Worm (Caenorhabditis elegans) whole organism, L2 larva: ENCODE results near the gene fbxb-22.

Experiments
- Y55F3AM.14 ChIP-seq: fragments of 200-800 bp; sonication (Bioruptor generic); optimal IDR thresholded peaks from 2 replicates; lab custom pipeline; 2018; ENCODE audit warnings: mild to moderate bottlenecking, missing genetic modification characterization, missing compliant biosample characterization
- ZK546.5 ChIP-seq: sonication (generic microtip); optimal IDR thresholded peaks from 2 replicates; lab custom pipeline; 2017; ENCODE audit warnings: missing biosample characterization, missing genetic modification characterization
- alr-1 ChIP-seq: fragments of 150-350 bp; optimal IDR thresholded peaks from 2 replicates; lab custom pipeline; 2014; ENCODE audit warnings: missing biosample characterization, missing genetic modification characterization
- aly-2 ChIP-seq: fragments of 150-350 bp; optimal IDR thresholded peaks from 2 replicates; lab custom pipeline; 2014; ENCODE audit warnings: missing biosample characterization, missing genetic modification characterization
- ama-1 ChIP-seq: fragments of 150-350 bp; optimal IDR thresholded peaks from 2 replicates; lab custom pipeline; 2018; ENCODE audit warnings: inconsistent platforms
- blmp-1 ChIP-seq: sonication (generic microtip); optimal IDR thresholded peaks from 2 replicates; lab custom pipeline; 2017; ENCODE audit warnings: missing genetic modification characterization, mild to moderate bottlenecking, missing compliant biosample characterization, antibody characterized with exemption, moderate library complexity; ENCODE audit not compliant: insufficient read depth
- ceh-16 ChIP-seq: fragments of 150-350 bp; optimal IDR thresholded peaks from 2 replicates; lab custom pipeline; 2014; ENCODE audit warnings: missing biosample characterization, missing genetic modification characterization
- ceh-82 ChIP-seq: fragments of 150-350 bp; optimal IDR thresholded peaks from 2 replicates; lab custom pipeline; 2014; ENCODE audit warnings: missing biosample characterization, missing genetic modification characterization
- crh-2 ChIP-seq: sonication (generic microtip); optimal IDR thresholded peaks from 2 replicates; lab custom pipeline; 2017; ENCODE audit warnings: missing biosample characterization, missing genetic modification characterization
- dmd-4 ChIP-seq: sonication (generic microtip); optimal IDR thresholded peaks from 2 replicates; lab custom pipeline; 2017; ENCODE audit warnings: missing biosample characterization, missing genetic modification characterization
- egl-27 ChIP-seq: sonication (generic microtip); optimal IDR thresholded peaks from 3 replicates; lab custom pipeline; 2017; ENCODE audit warnings: missing biosample characterization, missing genetic modification reagents, missing genetic modification characterization
- elt-1 ChIP-seq: fragments of 150-350 bp; optimal IDR thresholded peaks from 2 replicates; lab custom pipeline; 2014; ENCODE audit warnings: missing biosample characterization, missing genetic modification characterization
- elt-3 ChIP-seq: sonication (generic microtip); optimal IDR thresholded peaks from 2 replicates; lab custom pipeline; 2017; ENCODE audit warnings: missing biosample characterization, missing genetic modification characterization
- fos-1 ChIP-seq: fragments of 150-350 bp; optimal IDR thresholded peaks from 2 replicates; lab custom pipeline; 2014; ENCODE audit warnings: missing biosample characterization, missing genetic modification characterization
- gmeb-1 ChIP-seq: fragments of 150-350 bp; optimal IDR thresholded peaks from 2 replicates; lab custom pipeline; 2014; ENCODE audit warnings: missing biosample characterization, missing genetic modification characterization
- lin-11 ChIP-seq: fragments of 150-350 bp; sonication (generic microtip); optimal IDR thresholded peaks from 2 replicates; lab custom pipeline; 2014; ENCODE audit warnings: missing biosample characterization, missing genetic modification characterization, inconsistent platforms, mixed read lengths
- lin-13 ChIP-seq: fragments of 150-350 bp; optimal IDR thresholded peaks from 2 replicates; lab custom pipeline; 2014; ENCODE audit warnings: missing biosample characterization, missing genetic modification reagents, missing genetic modification characterization
- lin-39 ChIP-seq: fragments of 150-350 bp; optimal IDR thresholded peaks from 2 replicates; lab custom pipeline; 2014; ENCODE audit warnings: missing biosample characterization, missing genetic modification reagents, missing genetic modification characterization
- lsy-2 ChIP-seq, 2 experiments: fragments of 150-350 bp in 1 of 2; sonication (generic microtip) in 1 of 2; optimal IDR thresholded peaks; 2 replicates each; lab custom pipeline; 2014 to 2017; ENCODE audit warnings: missing biosample characterization in 2 of 2, missing genetic modification characterization in 2 of 2
- mab-5 ChIP-seq: fragments of 150-350 bp; optimal IDR thresholded peaks from 2 replicates; lab custom pipeline; 2014; ENCODE audit warnings: missing biosample characterization, missing genetic modification characterization
- mbf-1 ChIP-seq: sonication (generic microtip); optimal IDR thresholded peaks from 2 replicates; lab custom pipeline; 2017; ENCODE audit warnings: missing biosample characterization, missing genetic modification characterization
- mdl-1 ChIP-seq, 2 experiments: fragments of 150-350 bp in 1 of 2; sonication (generic microtip) in 1 of 2; optimal IDR thresholded peaks; 2 replicates each; lab custom pipeline; 2017; ENCODE audit warnings: missing biosample characterization in 2 of 2, missing genetic modification characterization in 2 of 2
- nhr-10 ChIP-seq: sonication (generic microtip); optimal IDR thresholded peaks from 2 replicates; lab custom pipeline; 2017; ENCODE audit warnings: missing biosample characterization, missing genetic modification characterization
- nhr-129 ChIP-seq: fragments of 150-350 bp; optimal IDR thresholded peaks from 2 replicates; lab custom pipeline; 2014; ENCODE audit warnings: missing biosample characterization, missing genetic modification characterization
- nhr-21 ChIP-seq: fragments of 150-350 bp; optimal IDR thresholded peaks from 2 replicates; lab custom pipeline; 2014; ENCODE audit warnings: missing biosample characterization, missing genetic modification characterization
- nhr-23 ChIP-seq: fragments of 150-350 bp; optimal IDR thresholded peaks from 2 replicates; lab custom pipeline; 2014; ENCODE audit warnings: missing biosample characterization, missing genetic modification reagents, missing genetic modification characterization
- nhr-237 ChIP-seq: fragments of 150-350 bp; optimal IDR thresholded peaks from 2 replicates; lab custom pipeline; 2014; ENCODE audit warnings: missing biosample characterization, missing genetic modification characterization
- nhr-25 ChIP-seq: fragments of 150-350 bp; sonication (generic microtip); optimal IDR thresholded peaks from 3 replicates; lab custom pipeline; 2014; ENCODE audit warnings: missing biosample characterization, missing genetic modification characterization
- nhr-6 ChIP-seq: fragments of 150-350 bp; optimal IDR thresholded peaks from 2 replicates; lab custom pipeline; 2014; ENCODE audit warnings: missing biosample characterization, missing genetic modification characterization
- nhr-77 ChIP-seq: fragments of 150-350 bp; optimal IDR thresholded peaks from 2 replicates; lab custom pipeline; 2014; ENCODE audit warnings: missing biosample characterization, missing genetic modification characterization
- peb-1 ChIP-seq: fragments of 150-350 bp; optimal IDR thresholded peaks from 2 replicates; lab custom pipeline; 2014; ENCODE audit warnings: missing biosample characterization, missing genetic modification characterization
- skn-1 ChIP-seq: sonication (generic microtip); optimal IDR thresholded peaks from 2 replicates; lab custom pipeline; 2017; ENCODE audit warnings: missing biosample characterization, missing genetic modification characterization
- snpc-4 ChIP-seq: fragments of 150-350 bp; optimal IDR thresholded peaks from 2 replicates; lab custom pipeline; 2014; ENCODE audit warnings: missing biosample characterization, missing genetic modification characterization
- unc-39 ChIP-seq: fragments of 150-350 bp; optimal IDR thresholded peaks from 2 replicates; lab custom pipeline; 2014; ENCODE audit warnings: missing biosample characterization, missing genetic modification characterization
- unc-62 ChIP-seq: fragments of 150-350 bp; optimal IDR thresholded peaks from 2 replicates; lab custom pipeline; 2014; ENCODE audit warnings: missing biosample characterization, missing genetic modification reagents, missing genetic modification characterization
- zag-1 ChIP-seq: fragments of 150-350 bp; optimal IDR thresholded peaks from 2 replicates; lab custom pipeline; 2014; ENCODE audit warnings: missing biosample characterization, missing genetic modification characterization
- ztf-1 ChIP-seq: fragments of 200-800 bp; sonication (Bioruptor generic); conservative IDR thresholded peaks from 2 replicates; pipeline ENCODE4 v1.3.6; 2022; ENCODE audit warnings: missing genetic modification characterization, missing compliant biosample characterization
- ztf-11 ChIP-seq: sonication (generic microtip); optimal IDR thresholded peaks from 2 replicates; lab custom pipeline; 2017; ENCODE audit warnings: missing biosample characterization, missing genetic modification characterization
- ztf-4 ChIP-seq: fragments of 150-350 bp; optimal IDR thresholded peaks from 2 replicates; lab custom pipeline; 2014; ENCODE audit warnings: missing biosample characterization, missing genetic modification characterization

The fbxb-22 gene

DNA sequence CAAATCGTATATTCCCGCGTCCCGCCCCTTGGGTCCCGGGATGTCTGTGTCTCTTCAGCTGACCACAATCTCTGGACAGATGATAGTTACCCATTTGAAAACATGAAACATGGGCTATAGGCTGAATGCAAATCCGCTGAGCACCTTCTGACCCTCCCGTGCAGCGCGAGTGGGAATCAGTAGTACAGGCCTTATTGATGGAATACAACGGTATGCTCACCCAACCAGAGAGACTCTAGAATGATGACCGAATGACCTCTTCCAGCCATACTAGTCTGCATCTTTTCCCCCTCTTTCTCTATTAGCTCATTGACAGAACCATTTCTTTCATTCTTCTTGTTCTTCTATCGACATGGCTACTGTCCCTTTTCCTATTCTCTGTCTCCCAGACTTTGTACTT, 23.6 kb upstream of the fbxb-22 start, which contains the start of gene sdz-33:
sdz-33 (plus strand) TSS at position 301 of the 400 bp plus-strand sequence.
- TF ChIP-seq elt-1 (tag; lab: Kevin White, UChicago) (no peak), ztf-4 (tag; lab: Kevin White, UChicago) (no peak), ZK546.5 (tag; lab: Kevin White, UChicago) (no peak), lsy-2 (tag; optimal IDR thresholded peaks at IDR 0.05; lab: Kevin White, UChicago) (no peak), mab-5 (no peak), ceh-16 (tag; lab: Kevin White, UChicago) (no peak), skn-1 (no peak), nhr-6 (no peak), gmeb-1 (no peak), fos-1 (tag; lab: Kevin White, UChicago) (no peak), zag-1 (tag; lab: Kevin White, UChicago) (no peak), unc-62 (GFP tag; lab: Kevin White, UChicago) (no peak), lin-11 (tag; lab: Kevin White, UChicago) (no peak), nhr-23 (no peak), mdl-1 (tag; optimal IDR thresholded peaks at IDR 0.05; lab: Kevin White, UChicago) (no peak), crh-2 (no peak), lin-39 (tag; lab: Kevin White, UChicago) (no peak), ama-1 (lab: Kevin White, UChicago) (no peak), ceh-82 (tag; lab: Kevin White, UChicago) (no peak)

DNA sequence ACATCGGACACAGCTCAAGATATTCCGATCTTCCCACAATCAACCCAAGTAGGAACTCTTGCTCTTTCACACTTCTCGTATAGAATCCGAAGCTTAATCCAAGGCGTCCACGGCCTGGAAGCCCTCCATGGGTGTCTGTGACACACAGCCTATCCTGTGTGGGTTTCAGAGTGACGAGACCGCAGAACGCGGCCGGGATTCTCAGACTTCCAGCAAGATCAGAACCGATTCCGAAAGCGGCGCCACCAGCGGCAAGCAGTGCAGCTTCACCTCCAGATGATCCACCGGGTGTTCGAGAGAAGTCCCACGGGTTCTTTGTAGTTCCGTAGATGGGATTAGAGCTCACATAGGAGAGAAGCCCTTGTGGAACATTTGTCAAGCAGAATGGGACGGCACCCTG, 19.2 kb upstream of the fbxb-22 start:
- TF ChIP-seq ZK546.5 (tag; lab: Kevin White, UChicago), result no peak
- TF ChIP-seq nhr-10 (tag; lab: Kevin White, UChicago), result no peak
- TF ChIP-seq unc-39, result no peak
- no peak for TF ChIP-seq nhr-129 (tag; lab: Kevin White, UChicago)
- TF ChIP-seq mdl-1 (tag; optimal IDR thresholded peaks at IDR 0.05; lab: Kevin White, UChicago), result no peak
- TF ChIP-seq ceh-16 (tag; lab: Kevin White, UChicago), result no peak
- TF ChIP-seq alr-1 (tag; lab: Kevin White, UChicago), result no peak
- TF ChIP-seq Y55F3AM.14 (GFP tag; lab: Kevin White, UChicago), result no peak
- no peak for TF ChIP-seq nhr-77 (tag; lab: Kevin White, UChicago)
- no peak for TF ChIP-seq nhr-6
- TF ChIP-seq crh-2, result no peak
- no peak for TF ChIP-seq mbf-1 (tag; lab: Kevin White, UChicago)
- TF ChIP-seq nhr-21 (tag; lab: Kevin White, UChicago), result no peak
- TF ChIP-seq lin-39 (tag; lab: Kevin White, UChicago), result no peak
- no peak for TF ChIP-seq ztf-4 (tag; lab: Kevin White, UChicago)
- no peak for TF ChIP-seq peb-1 (tag; lab: Kevin White, UChicago)
- TF ChIP-seq, all 48 proteins: peak for 0

DNA sequence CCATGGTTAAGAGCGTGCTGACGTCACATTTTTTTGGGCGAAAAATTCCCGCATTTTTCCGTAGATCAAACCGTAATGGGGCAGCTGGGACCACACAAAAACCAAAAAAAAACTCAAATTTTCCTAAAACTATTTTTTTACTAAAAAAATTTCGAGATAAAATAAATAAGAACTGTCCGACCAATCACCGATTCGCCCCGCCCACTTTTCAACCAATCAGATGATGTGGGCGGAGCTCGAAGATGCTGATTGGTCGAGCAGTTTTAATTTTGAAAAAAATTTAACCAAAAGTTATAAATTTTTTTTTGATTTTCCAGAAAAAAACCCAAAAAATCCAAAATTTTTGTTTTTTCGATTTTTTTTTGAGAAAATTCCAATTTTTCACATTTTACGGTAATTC, 16.5 kb upstream of the fbxb-22 start:
- TF ChIP-seq aly-2 (tag; lab: Kevin White, UChicago), result no peak
- no peak for TF ChIP-seq elt-3 (tag; lab: Kevin White, UChicago)
- no peak for TF ChIP-seq ceh-16 (tag; lab: Kevin White, UChicago)
- TF ChIP-seq ztf-1 (GFP tag; lab: Robert Waterston, UW), result no peak
- TF ChIP-seq snpc-4 (tag; lab: Kevin White, UChicago), result no peak
- TF ChIP-seq peb-1 (tag; lab: Kevin White, UChicago), result no peak
- no peak for TF ChIP-seq mbf-1 (tag; lab: Kevin White, UChicago)
- TF ChIP-seq nhr-129 (tag; lab: Kevin White, UChicago), result no peak
- TF ChIP-seq blmp-1, result no peak
- no peak for TF ChIP-seq dmd-4 (tag; lab: Kevin White, UChicago)
- TF ChIP-seq nhr-25 (tag; lab: Kevin White, UChicago), result no peak
- TF ChIP-seq egl-27 (tag; lab: Kevin White, UChicago), result no peak
- no peak for TF ChIP-seq nhr-237
- TF ChIP-seq fos-1 (tag; lab: Kevin White, UChicago), result no peak
- TF ChIP-seq mab-5, result no peak
- TF ChIP-seq lin-13 (GFP tag; lab: Kevin White, UChicago), result no peak
- TF ChIP-seq ZK546.5 (tag; lab: Kevin White, UChicago), result no peak
- no peak for TF ChIP-seq ztf-11 (tag; lab: Kevin White, UChicago)
- TF ChIP-seq lsy-2 (tag; optimal IDR thresholded peaks at IDR 0.05; lab: Kevin White, UChicago), result no peak
